Fruit fly (Drosophila melanogaster) whole organism, embryonic: ENCODE results near the gene pod1.

Source experiments
- Bdp1 ChIP-seq: fragments of 200-800 bp; sonication (Bioruptor generic); optimal IDR thresholded peaks from 3 replicates; lab custom pipeline; 2016; ENCODE audit warnings: missing biosample characterization, missing genetic modification characterization
- Bgb ChIP-seq: fragments of 200-800 bp; sonication (Bioruptor generic); IDR thresholded peaks from 2 replicates; pipeline ENCODE4 v1.3.6; 2022; ENCODE audit warnings: missing biosample characterization, missing genetic modification characterization; ENCODE audit not compliant: partially characterized antibody
- CG11723 ChIP-seq: fragments of 200-800 bp; sonication (Bioruptor generic); optimal IDR thresholded peaks from 2 replicates; lab custom pipeline; 2017; ENCODE audit warnings: missing biosample characterization, mild to moderate bottlenecking, missing genetic modification characterization
- CG13424 ChIP-seq: fragments of 200-800 bp; sonication (Bioruptor generic); optimal IDR thresholded peaks from 2 replicates; lab custom pipeline; 2019; ENCODE audit warnings: missing biosample characterization, mild to moderate bottlenecking, missing genetic modification characterization, moderate library complexity
- CG15601 ChIP-seq: fragments of 200-800 bp; sonication (Bioruptor generic); optimal IDR thresholded peaks from 3 replicates; lab custom pipeline; 2019; ENCODE audit warnings: missing biosample characterization, mild to moderate bottlenecking, missing genetic modification characterization, moderate library complexity
- CG1647 ChIP-seq: fragments of 200-800 bp; sonication (Bioruptor generic); optimal IDR thresholded peaks from 3 replicates; lab custom pipeline; 2016; ENCODE audit warnings: missing biosample characterization, missing genetic modification characterization
- CG16813 ChIP-seq: fragments of 200-800 bp; sonication (Bioruptor generic); IDR thresholded peaks from 3 replicates; pipeline ENCODE4 v1.3.6; 2022; ENCODE audit warnings: missing biosample characterization, missing genetic modification characterization; ENCODE audit not compliant: partially characterized antibody
- CG17328 ChIP-seq: fragments of 200-800 bp; sonication (Bioruptor generic); IDR thresholded peaks from 2 replicates; pipeline ENCODE4 v1.3.6; 2022; ENCODE audit warnings: missing biosample characterization, missing genetic modification characterization
- CG17359 ChIP-seq: fragments of 200-800 bp; sonication (Bioruptor generic); optimal IDR thresholded peaks from 3 replicates; lab custom pipeline; 2018; ENCODE audit warnings: missing biosample characterization, mild to moderate bottlenecking, missing genetic modification characterization, moderate library complexity
- CG17802 ChIP-seq: fragments of 200-800 bp; sonication (Bioruptor generic); optimal IDR thresholded peaks from 2 replicates; lab custom pipeline; 2018; ENCODE audit warnings: missing biosample characterization, mild to moderate bottlenecking, missing genetic modification characterization, moderate library complexity
- CG18619 ChIP-seq: fragments of 200-800 bp; sonication (Bioruptor generic); optimal IDR thresholded peaks from 3 replicates; lab custom pipeline; 2017; ENCODE audit warnings: missing biosample characterization, mild to moderate bottlenecking, missing genetic modification characterization
- CG31388 ChIP-seq: fragments of 200-800 bp; sonication (Bioruptor generic); optimal IDR thresholded peaks from 2 replicates; lab custom pipeline; 2016; ENCODE audit warnings: missing biosample characterization, missing genetic modification characterization
- CG6689 ChIP-seq: fragments of 200-800 bp; sonication (Bioruptor generic); IDR thresholded peaks from 2 replicates; pipeline ENCODE4 v1.3.6; 2022; ENCODE audit warnings: missing biosample characterization, missing genetic modification characterization
- CG6854 ChIP-seq: fragments of 200-800 bp; sonication (Bioruptor generic); optimal IDR thresholded peaks from 3 replicates; lab custom pipeline; 2017; ENCODE audit warnings: missing biosample characterization, mild to moderate bottlenecking, missing genetic modification characterization
- CG7357 ChIP-seq: fragments of 200-800 bp; sonication (Bioruptor generic); IDR thresholded peaks from 3 replicates; pipeline ENCODE4 v1.3.6; 2022; ENCODE audit warnings: missing biosample characterization, missing genetic modification characterization
- CG7372 ChIP-seq: fragments of 200-800 bp; sonication (Bioruptor generic); IDR thresholded peaks from 2 replicates; pipeline ENCODE4 v1.3.6; 2022; ENCODE audit warnings: missing biosample characterization, missing genetic modification characterization
- CG8388 ChIP-seq: fragments of 200-800 bp; sonication (Bioruptor generic); optimal IDR thresholded peaks from 2 replicates; lab custom pipeline; 2019; ENCODE audit warnings: missing biosample characterization, mild to moderate bottlenecking, missing genetic modification characterization, moderate library complexity
- CG8924 ChIP-seq: fragments of 200-800 bp; optimal IDR thresholded peaks from 3 replicates; lab custom pipeline; 2019; ENCODE audit warnings: missing biosample characterization, mild to moderate bottlenecking, missing genetic modification characterization, moderate library complexity
- CG9437 ChIP-seq: fragments of 200-800 bp; sonication (Bioruptor generic); optimal IDR thresholded peaks from 2 replicates; lab custom pipeline; 2018; ENCODE audit warnings: missing biosample characterization, mild to moderate bottlenecking, missing genetic modification characterization
- CG9609 ChIP-seq: fragments of 200-800 bp; sonication (Bioruptor generic); optimal IDR thresholded peaks from 3 replicates; lab custom pipeline; 2016; ENCODE audit warnings: missing biosample characterization, missing genetic modification characterization
- CG9932 ChIP-seq: fragments of 200-800 bp; sonication (Bioruptor generic); IDR thresholded peaks from 2 replicates; pipeline ENCODE4 v1.3.6; 2022; ENCODE audit warnings: missing biosample characterization, missing genetic modification characterization
- Elba2 ChIP-seq: fragments of 200-800 bp; sonication (Bioruptor generic); optimal IDR thresholded peaks from 3 replicates; lab custom pipeline; 2016; ENCODE audit warnings: missing biosample characterization, missing genetic modification characterization
- HHEX ChIP-seq: fragments of 200-800 bp; sonication (Bioruptor generic); optimal IDR thresholded peaks from 3 replicates; lab custom pipeline; 2017; ENCODE audit warnings: missing biosample characterization, mild to moderate bottlenecking, missing genetic modification characterization, missing genetic modification reagents
- HmgD ChIP-seq: fragments of 200-800 bp; sonication (Bioruptor generic); optimal IDR thresholded peaks from 3 replicates; lab custom pipeline; 2016; ENCODE audit warnings: missing biosample characterization, missing genetic modification characterization
- Meics ChIP-seq: fragments of 200-800 bp; sonication (Bioruptor generic); optimal IDR thresholded peaks from 2 replicates; lab custom pipeline; 2017; ENCODE audit warnings: missing biosample characterization, mild to moderate bottlenecking, missing genetic modification characterization
- Nf-YB ChIP-seq: fragments of 200-800 bp; sonication (Bioruptor generic); optimal IDR thresholded peaks from 3 replicates; lab custom pipeline; 2019; ENCODE audit warnings: missing biosample characterization, mild to moderate bottlenecking, missing genetic modification characterization, moderate library complexity
- Opbp ChIP-seq: fragments of 200-800 bp; sonication (Bioruptor generic); IDR thresholded peaks from 3 replicates; pipeline ENCODE4 v1.3.6; 2022; ENCODE audit warnings: missing biosample characterization, missing genetic modification characterization; ENCODE audit not compliant: partially characterized antibody
- Optix ChIP-seq: fragments of 200-800 bp; sonication (Bioruptor generic); IDR thresholded peaks from 3 replicates; pipeline ENCODE4 v1.3.6; 2022; ENCODE audit warnings: missing biosample characterization, missing genetic modification characterization
- Pdp1 ChIP-seq, 2 experiments: fragments of 200-800 bp; sonication (Bioruptor generic); optimal IDR thresholded peaks; 3 replicates each; lab custom pipeline; 2016; ENCODE audit warnings: missing biosample characterization in 2 of 2, missing genetic modification characterization in 2 of 2, mild to moderate bottlenecking in 1 of 2, moderate library complexity in 1 of 2
- Scr ChIP-seq: fragments of 200-800 bp; sonication (Bioruptor generic); IDR thresholded peaks from 2 replicates; pipeline ENCODE4 v1.3.6; 2022; ENCODE audit warnings: missing biosample characterization, missing genetic modification characterization; ENCODE audit not compliant: partially characterized antibody
- Sry-δ ChIP-seq: fragments of 200-800 bp; sonication (Bioruptor generic); optimal IDR thresholded peaks from 2 replicates; lab custom pipeline; 2016; ENCODE audit warnings: missing biosample characterization, missing genetic modification characterization
- Trl ChIP-seq, 3 experiments: fragments of >200 bp in 2 of 3; fragments of 200-800 bp in 1 of 3; sonication (Bioruptor generic) in 1 of 3; optimal IDR thresholded peaks; 2 replicates in 1 of 3; 3 replicates in 2 of 3; lab custom pipeline; 2016 to 2017; ENCODE audit warnings: missing biosample characterization in 1 of 3, missing genetic modification characterization in 1 of 3
- ase ChIP-seq: fragments of 200-800 bp; sonication (Bioruptor generic); IDR thresholded peaks from 3 replicates; pipeline ENCODE4 v1.3.6; 2022; ENCODE audit warnings: missing biosample characterization, missing genetic modification characterization
- chinmo ChIP-seq: fragments of 200-800 bp; sonication (Bioruptor generic); IDR thresholded peaks from 4 replicates; pipeline ENCODE4 v1.3.6; 2022; ENCODE audit warnings: missing biosample characterization, missing genetic modification characterization; ENCODE audit not compliant: partially characterized antibody
- ci ChIP-seq: fragments of 200-800 bp; sonication (Bioruptor generic); IDR thresholded peaks from 3 replicates; pipeline ENCODE4 v1.3.6; 2022; ENCODE audit warnings: missing biosample characterization, missing genetic modification characterization
- croc ChIP-seq: fragments of 200-800 bp; sonication (Bioruptor generic); conservative IDR thresholded peaks from 3 replicates; pipeline ENCODE4 v1.3.6; 2022; ENCODE audit warnings: missing biosample characterization, missing genetic modification characterization
- crol ChIP-seq: fragments of 200-800 bp; sonication (Bioruptor generic); IDR thresholded peaks from 2 replicates; pipeline ENCODE4 v1.3.6; 2022; ENCODE audit warnings: missing biosample characterization, missing genetic modification characterization
- dpn ChIP-seq, 2 experiments: fragments of 200-800 bp; sonication (Bioruptor generic); optimal IDR thresholded peaks; 3 replicates each; lab custom pipeline; 2016; ENCODE audit warnings: missing biosample characterization in 2 of 2, missing genetic modification characterization in 2 of 2
- esg ChIP-seq: fragments of 200-800 bp; sonication (Bioruptor generic); conservative IDR thresholded peaks from 2 replicates; pipeline ENCODE4 v1.3.6; 2022; ENCODE audit warnings: missing biosample characterization, missing genetic modification characterization
- exex ChIP-seq: fragments of 200-800 bp; sonication (Bioruptor generic); optimal IDR thresholded peaks from 4 replicates; lab custom pipeline; 2018; ENCODE audit warnings: missing biosample characterization, mild to moderate bottlenecking, missing genetic modification characterization, moderate library complexity
- gcm ChIP-seq: fragments of 200-800 bp; sonication (Bioruptor generic); optimal IDR thresholded peaks from 2 replicates; lab custom pipeline; 2019; ENCODE audit warnings: missing biosample characterization, mild to moderate bottlenecking, missing genetic modification characterization, moderate library complexity
- kay ChIP-seq: fragments of 200-800 bp; sonication (Bioruptor generic); optimal IDR thresholded peaks from 2 replicates; lab custom pipeline; 2016; ENCODE audit warnings: missing biosample characterization, missing genetic modification characterization
- lola ChIP-seq, 3 experiments: fragments of >200 bp in 2 of 3; fragments of 200-800 bp in 1 of 3; sonication (Bioruptor generic) in 1 of 3; optimal IDR thresholded peaks; 2 replicates each; lab custom pipeline; 2017 to 2019; ENCODE audit warnings: missing biosample characterization in 3 of 3, missing genetic modification characterization in 3 of 3, mild to moderate bottlenecking in 1 of 3, moderate library complexity in 1 of 3
- sens ChIP-seq: fragments of 200-800 bp; sonication (Bioruptor generic); peaks from one replicate; lab custom pipeline; 2016; ENCODE audit warnings: missing biosample characterization, missing genetic modification characterization
- slp2 ChIP-seq: fragments of 200-800 bp; sonication (Bioruptor generic); optimal IDR thresholded peaks from 2 replicates; lab custom pipeline; 2016; ENCODE audit warnings: missing biosample characterization, missing genetic modification characterization
- stc ChIP-seq: fragments of 200-800 bp; sonication (Bioruptor generic); IDR thresholded peaks from 2 replicates; pipeline ENCODE4 v1.3.6; 2022; ENCODE audit warnings: missing biosample characterization, missing genetic modification characterization
- toy ChIP-seq: fragments of 200-800 bp; sonication (Bioruptor generic); IDR thresholded peaks from 2 replicates; pipeline ENCODE4 v1.3.6; 2022; ENCODE audit warnings: missing biosample characterization, missing genetic modification characterization
- unpg ChIP-seq: fragments of 200-800 bp; sonication (Bioruptor generic); optimal IDR thresholded peaks from 3 replicates; lab custom pipeline; 2018; ENCODE audit warnings: missing biosample characterization, mild to moderate bottlenecking, missing genetic modification characterization, moderate library complexity
- zf30C ChIP-seq: fragments of 200-800 bp; sonication (Bioruptor generic); optimal IDR thresholded peaks from 3 replicates; lab custom pipeline; 2018; ENCODE audit warnings: missing biosample characterization, mild to moderate bottlenecking, missing genetic modification characterization

Gene pod1

DNA sequence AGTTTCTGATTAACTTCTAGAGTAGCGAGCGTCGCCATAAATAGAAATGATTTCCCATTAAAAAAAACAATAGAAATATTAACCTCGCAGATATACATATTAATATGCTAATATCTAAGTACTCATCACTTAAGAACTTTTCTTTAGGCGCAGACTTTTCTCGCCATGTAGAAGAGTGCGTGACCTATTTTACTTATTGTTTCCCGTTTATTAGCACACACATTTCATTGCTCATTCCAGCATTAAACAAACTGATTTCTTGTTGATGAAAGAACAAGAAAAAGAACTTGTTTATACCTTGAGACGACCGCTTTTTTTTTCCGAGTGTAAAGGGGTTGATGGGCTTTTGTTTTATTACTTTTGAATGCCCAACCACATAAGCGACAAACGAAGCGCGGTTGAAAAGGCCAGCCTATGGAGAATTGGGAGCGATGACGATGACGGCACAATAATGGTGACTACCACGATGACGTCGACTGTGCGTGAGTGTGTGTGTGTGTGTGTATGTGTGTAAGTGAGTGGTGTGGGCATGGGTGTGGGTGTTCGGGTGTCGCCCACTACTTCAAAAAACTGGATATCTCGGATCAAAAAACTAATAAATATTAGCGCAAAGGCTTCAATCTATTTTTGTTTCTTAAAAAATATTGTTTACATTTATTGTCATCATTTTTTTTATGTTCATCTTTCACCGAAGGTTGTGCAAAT is 7.3 kb upstream of the pod1 start (continued):
- TF ChIP-seq Pdp1 (GFP tag; optimal IDR thresholded peaks at IDR 0.05; lab: Kevin White, UChicago) (peak; percentile 13 to 16), CG8924 (tag; lab: Kevin White, UChicago) (peak; percentile 18), chinmo (GFP tag; lab: Robert Waterston, UW) (no peak), CG13424 (peak; percentile 2), CG7357 (GFP tag; lab: Robert Waterston, UW) (no peak), CG9437 (peak; percentile 15), zf30C (no peak), CG1647 (no peak), gcm (GFP tag; lab: Kevin White, UChicago) (no peak), esg (GFP tag; lab: Robert Waterston, UW) (no peak), HHEX (no peak), sens (GFP tag; lab: Kevin White, UChicago) (peak; percentile 70), unpg (GFP tag; lab: Kevin White, UChicago) (peak; percentile 19), Trl (optimal IDR thresholded peaks at IDR 0.05; lab: Kevin White, UChicago) (no peak), Trl (GFP tag; optimal IDR thresholded peaks at IDR 0.05; lab: Kevin White, UChicago) (peak; percentile 13), CG9932 (GFP tag; lab: Robert Waterston, UW) (peak; percentile 41), Scr (GFP tag; lab: Robert Waterston, UW) (no peak), lola (GFP tag; optimal IDR thresholded peaks at IDR 0.05; lab: Kevin White, UChicago) (no peak), Elba2 (GFP tag; lab: Kevin White, UChicago) (no peak), Sry-δ (GFP tag; lab: Kevin White, UChicago) (no peak), CG6689 (GFP tag; lab: Robert Waterston, UW) (0 out of 2 replicates have a peak, but pooled peaks have one; percentile 10), CG6854 (GFP tag; lab: Kevin White, UChicago) (no peak), slp2 (GFP tag; lab: Kevin White, UChicago) (no peak), CG18619 (GFP tag; lab: Kevin White, UChicago) (peak; percentile 19), Bgb (GFP tag; lab: Robert Waterston, UW) (no peak), crol (GFP tag; lab: Robert Waterston, UW) (no peak), kay (GFP tag; lab: Kevin White, UChicago) (no peak), CG17328 (GFP tag; lab: Robert Waterston, UW) (no peak), CG31388 (GFP tag; lab: Kevin White, UChicago) (no peak), CG11723 (GFP tag; lab: Kevin White, UChicago) (no peak), Meics (GFP tag; lab: Kevin White, UChicago) (peak; percentile 8), stc (no peak), CG16813 (GFP tag; lab: Robert Waterston, UW) (no peak), CG8388 (GFP tag; lab: Kevin White, UChicago) (no peak), ase (GFP tag; lab: Robert Waterston, UW) (no peak), Bdp1 (GFP tag; lab: Kevin White, UChicago) (no peak), HmgD (GFP tag; lab: Kevin White, UChicago) (no peak), croc (GFP tag; lab: Robert Waterston, UW) (no peak), dpn (GFP tag; optimal IDR thresholded peaks at IDR 0.05; lab: Kevin White, UChicago) (peak; percentile 7 to 46), Optix (no peak), ci (GFP tag; lab: Robert Waterston, UW) (no peak), exex (tag; lab: Kevin White, UChicago) (no peak), CG17359 (tag; lab: Kevin White, UChicago) (no peak), Opbp (GFP tag; lab: Robert Waterston, UW) (no peak), CG9609 (GFP tag; lab: Kevin White, UChicago) (peak; percentile 25), CG15601 (tag; lab: Kevin White, UChicago) (no peak), toy (GFP tag; lab: Robert Waterston, UW) (no peak), CG17802 (tag; lab: Kevin White, UChicago) (no peak), CG7372 (no peak), Nf-YB (no peak)
